Worm (Caenorhabditis elegans) whole organism, mixed stage, embryonic: ENCODE measurements around the gene R13A5.7.
A peak's percentile ranks its signal among the peaks of the same experiment; 100 is the strongest.

Source experiments
- M03D4.4 ChIP-seq: sonication (generic microtip); optimal IDR thresholded peaks from 2 replicates; lab custom pipeline; 2017; ENCODE audit warnings: mild to moderate bottlenecking, missing genetic modification characterization, missing compliant biosample characterization
- ceh-39 ChIP-seq: fragments of 150-350 bp; optimal IDR thresholded peaks from 2 replicates; lab custom pipeline; 2014; ENCODE audit warnings: missing biosample characterization, missing genetic modification characterization
- ceh-83 ChIP-seq: fragments of 200-800 bp; sonication (Bioruptor generic); optimal IDR thresholded peaks from 2 replicates; lab custom pipeline; 2018; ENCODE audit warnings: mild to moderate bottlenecking, missing genetic modification characterization, missing compliant biosample characterization
- ces-1 ChIP-seq: fragments of 150-350 bp; optimal IDR thresholded peaks from 2 replicates; lab custom pipeline; 2014; ENCODE audit warnings: missing biosample characterization, missing genetic modification reagents, missing genetic modification characterization
- cnd-1 ChIP-seq: fragments of 200-800 bp; sonication (Bioruptor generic); optimal IDR thresholded peaks from 2 replicates; lab custom pipeline; 2018; ENCODE audit warnings: mild to moderate bottlenecking, missing genetic modification characterization, missing compliant biosample characterization
- drap-1 ChIP-seq: fragments of 200-800 bp; sonication (Bioruptor generic); optimal IDR thresholded peaks from 3 replicates; lab custom pipeline; 2018; ENCODE audit warnings: mild to moderate bottlenecking, missing genetic modification characterization, missing compliant biosample characterization
- elt-1 ChIP-seq: sonication (generic microtip); optimal IDR thresholded peaks from 2 replicates; lab custom pipeline; 2017; ENCODE audit warnings: missing genetic modification characterization, mild to moderate bottlenecking, missing compliant biosample characterization, antibody characterized with exemption, moderate library complexity, borderline replicate concordance; ENCODE audit not compliant: insufficient read depth
- elt-3 ChIP-seq: fragments of 150-350 bp; optimal IDR thresholded peaks from 2 replicates; lab custom pipeline; 2014; ENCODE audit warnings: missing biosample characterization, missing genetic modification characterization
- flh-1 ChIP-seq: fragments of 200-800 bp; sonication (Bioruptor generic); optimal IDR thresholded peaks from 2 replicates; lab custom pipeline; 2018; ENCODE audit warnings: mild to moderate bottlenecking, missing genetic modification characterization, moderate library complexity, missing compliant biosample characterization
- ham-2 ChIP-seq: fragments of 200-800 bp; sonication (Bioruptor generic); optimal IDR thresholded peaks from 2 replicates; lab custom pipeline; 2018; ENCODE audit warnings: mild to moderate bottlenecking, missing genetic modification characterization, missing compliant biosample characterization
- hlh-1 ChIP-seq: fragments of 150-350 bp; optimal IDR thresholded peaks from 2 replicates; lab custom pipeline; 2014; ENCODE audit warnings: missing biosample characterization, missing genetic modification reagents, missing genetic modification characterization
- lin-13 ChIP-seq: fragments of 150-350 bp; optimal IDR thresholded peaks from 2 replicates; lab custom pipeline; 2014; ENCODE audit warnings: missing biosample characterization, missing genetic modification characterization
- lin-32 ChIP-seq: fragments of 200-800 bp; sonication (Bioruptor generic); optimal IDR thresholded peaks from 2 replicates; lab custom pipeline; 2018; ENCODE audit warnings: mild to moderate bottlenecking, missing genetic modification characterization, missing compliant biosample characterization
- lsy-2 ChIP-seq: fragments of 150-350 bp; optimal IDR thresholded peaks from 2 replicates; lab custom pipeline; 2014; ENCODE audit warnings: missing biosample characterization, missing genetic modification characterization
- mab-5 ChIP-seq: fragments of 150-350 bp; optimal IDR thresholded peaks from 2 replicates; lab custom pipeline; 2014; ENCODE audit warnings: missing biosample characterization, missing genetic modification characterization
- mep-1 ChIP-seq: fragments of 150-350 bp; optimal IDR thresholded peaks from 2 replicates; lab custom pipeline; 2017; ENCODE audit warnings: missing biosample characterization, missing genetic modification reagents, missing genetic modification characterization, inconsistent platforms
- mls-2 ChIP-seq: sonication (generic microtip); optimal IDR thresholded peaks from 2 replicates; lab custom pipeline; 2016; ENCODE audit warnings: mild to moderate bottlenecking, missing genetic modification characterization, moderate library complexity, missing compliant biosample characterization
- nhr-12 ChIP-seq: fragments of 150-350 bp; optimal IDR thresholded peaks from 2 replicates; lab custom pipeline; 2014; ENCODE audit warnings: missing biosample characterization, missing genetic modification characterization
- nhr-2 ChIP-seq: fragments of 150-350 bp; optimal IDR thresholded peaks from 2 replicates; lab custom pipeline; 2014; ENCODE audit warnings: missing biosample characterization, missing genetic modification characterization
- nhr-237 ChIP-seq: fragments of 150-350 bp; optimal IDR thresholded peaks from 2 replicates; lab custom pipeline; 2014; ENCODE audit warnings: missing biosample characterization, missing genetic modification characterization
- nhr-28 ChIP-seq: fragments of 150-350 bp; optimal IDR thresholded peaks from 2 replicates; lab custom pipeline; 2014; ENCODE audit warnings: missing biosample characterization, missing genetic modification characterization
- pha-4 ChIP-seq: fragments of 150-350 bp; optimal IDR thresholded peaks from 2 replicates; lab custom pipeline; 2018; ENCODE audit warnings: missing biosample characterization, missing genetic modification reagents, missing genetic modification characterization
- sem-2 ChIP-seq: fragments of 200-800 bp; sonication (Bioruptor generic); optimal IDR thresholded peaks from 2 replicates; lab custom pipeline; 2018; ENCODE audit warnings: mild to moderate bottlenecking, missing genetic modification characterization, missing compliant biosample characterization
- snpc-4 ChIP-seq: fragments of 150-350 bp; optimal IDR thresholded peaks from 2 replicates; lab custom pipeline; 2014; ENCODE audit warnings: missing biosample characterization, missing genetic modification characterization
- sptf-1 ChIP-seq: sonication (generic microtip); optimal IDR thresholded peaks from 2 replicates; lab custom pipeline; 2017; ENCODE audit warnings: mild to moderate bottlenecking, missing genetic modification characterization, moderate library complexity, missing compliant biosample characterization
- unc-120 ChIP-seq: sonication (generic microtip); optimal IDR thresholded peaks from 2 replicates; lab custom pipeline; 2017; ENCODE audit warnings: missing genetic modification characterization, missing compliant biosample characterization; ENCODE audit not compliant: poor library complexity, severe bottlenecking
- unc-39 ChIP-seq: fragments of 150-350 bp; optimal IDR thresholded peaks from 2 replicates; lab custom pipeline; 2014; ENCODE audit warnings: missing biosample characterization, missing genetic modification characterization
- unc-62 ChIP-seq: fragments of 150-350 bp; optimal IDR thresholded peaks from 2 replicates; lab custom pipeline; 2014; ENCODE audit warnings: missing biosample characterization, missing genetic modification reagents, missing genetic modification characterization
- zip-8 ChIP-seq: fragments of 150-350 bp; optimal IDR thresholded peaks from 2 replicates; lab custom pipeline; 2014; ENCODE audit warnings: missing biosample characterization, missing genetic modification characterization
- ztf-11 ChIP-seq: fragments of 150-350 bp; optimal IDR thresholded peaks from 2 replicates; lab custom pipeline; 2014; ENCODE audit warnings: missing biosample characterization, missing genetic modification characterization

R13A5.7 gene

DNA sequence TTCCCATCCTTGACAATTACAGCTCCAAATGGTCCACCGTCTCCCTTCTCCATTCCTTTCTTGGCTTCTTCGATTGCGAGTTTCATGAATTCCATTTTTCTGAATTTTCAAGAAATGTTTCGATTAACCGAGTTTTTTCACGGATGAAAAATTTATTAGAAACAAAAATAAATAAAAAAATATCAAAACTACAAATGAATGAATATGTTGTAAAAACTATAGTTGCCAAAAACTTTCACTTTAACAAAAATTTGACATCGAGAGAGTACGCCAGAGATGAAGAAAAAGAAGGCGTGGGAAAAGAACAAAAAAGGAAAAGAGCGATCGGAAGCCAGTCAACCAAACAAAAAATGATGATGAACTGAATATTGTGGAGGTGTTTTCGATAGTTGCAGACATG, 13.0 kb upstream of the R13A5.7 start, which contains the start of gene R13A5.10:
Gene R13A5.10, minus strand, starts transcription at position 101 of the 400 bp plus-strand sequence.
- TF ChIP-seq nhr-2 (tag; lab: Kevin White, UChicago): no peak
- no peak for TF ChIP-seq lin-13 (tag; lab: Kevin White, UChicago)
- TF ChIP-seq sem-2 (GFP tag; lab: Kevin White, UChicago): no peak
- TF ChIP-seq mls-2 (tag; lab: Kevin White, UChicago): no peak
- no peak for TF ChIP-seq cnd-1
- TF ChIP-seq unc-120: no peak

DNA sequence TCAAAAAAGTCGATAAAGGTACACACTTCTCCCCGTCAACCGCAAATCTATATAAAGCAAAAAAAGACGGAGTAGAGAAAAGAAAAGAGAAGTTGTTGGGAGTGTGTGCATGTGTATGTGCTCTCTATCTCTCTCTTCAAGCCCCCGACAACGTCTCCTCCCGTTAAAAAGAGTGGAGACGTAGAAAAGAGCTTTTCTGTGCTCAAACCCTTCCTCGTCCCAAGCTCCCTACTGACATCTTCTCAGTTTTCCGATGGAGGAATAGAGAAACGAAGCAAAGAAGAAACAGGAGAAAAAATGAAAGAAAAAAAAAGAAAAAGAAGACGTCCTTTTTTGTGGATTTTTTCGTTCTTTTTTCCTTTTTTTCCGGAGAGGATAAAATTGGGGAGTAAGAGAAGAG, 10.7 kb upstream of the R13A5.7 start:
- TF ChIP-seq snpc-4 (tag; lab: Kevin White, UChicago): no peak
- TF ChIP-seq drap-1 (GFP tag; lab: Kevin White, UChicago): no peak
- TF ChIP-seq ces-1 (GFP tag; lab: Kevin White, UChicago): peak; percentile 30
- TF ChIP-seq unc-39: no peak
- no peak for TF ChIP-seq ceh-39 (tag; lab: Kevin White, UChicago)
- no peak for TF ChIP-seq lin-13 (tag; lab: Kevin White, UChicago)
- TF ChIP-seq zip-8: no peak
- TF ChIP-seq lsy-2 (tag; lab: Kevin White, UChicago): no peak

DNA sequence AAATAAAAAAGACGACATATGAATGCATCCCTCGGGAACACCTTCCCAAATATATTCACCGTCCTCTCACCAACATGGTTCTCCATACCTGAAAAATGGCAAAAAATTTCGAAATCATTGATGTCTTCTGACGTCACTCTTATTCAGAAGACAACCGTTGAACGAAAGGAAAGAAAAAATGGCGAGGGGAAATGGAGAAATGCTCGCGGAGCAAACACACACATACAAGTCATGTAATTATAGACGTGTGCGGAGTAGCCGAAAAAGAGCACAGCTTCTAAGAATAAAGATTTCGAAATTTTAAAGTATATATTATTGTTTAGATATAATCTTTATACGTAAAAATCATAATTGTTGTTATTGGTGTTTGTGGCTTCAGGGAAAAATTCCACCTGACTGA, 9.4 kb upstream of the R13A5.7 start, which contains the start of gene mfsd-6:
Gene mfsd-6, minus strand, starts transcription at position 88 of the 400 bp plus-strand sequence.
- TF ChIP-seq lin-13 (tag; lab: Kevin White, UChicago) (no peak), unc-120 (no peak), mab-5 (tag; lab: Kevin White, UChicago) (no peak), cnd-1 (no peak), zip-8 (no peak)
- TF ChIP-seq, all 35 proteins: peak for 0

DNA sequence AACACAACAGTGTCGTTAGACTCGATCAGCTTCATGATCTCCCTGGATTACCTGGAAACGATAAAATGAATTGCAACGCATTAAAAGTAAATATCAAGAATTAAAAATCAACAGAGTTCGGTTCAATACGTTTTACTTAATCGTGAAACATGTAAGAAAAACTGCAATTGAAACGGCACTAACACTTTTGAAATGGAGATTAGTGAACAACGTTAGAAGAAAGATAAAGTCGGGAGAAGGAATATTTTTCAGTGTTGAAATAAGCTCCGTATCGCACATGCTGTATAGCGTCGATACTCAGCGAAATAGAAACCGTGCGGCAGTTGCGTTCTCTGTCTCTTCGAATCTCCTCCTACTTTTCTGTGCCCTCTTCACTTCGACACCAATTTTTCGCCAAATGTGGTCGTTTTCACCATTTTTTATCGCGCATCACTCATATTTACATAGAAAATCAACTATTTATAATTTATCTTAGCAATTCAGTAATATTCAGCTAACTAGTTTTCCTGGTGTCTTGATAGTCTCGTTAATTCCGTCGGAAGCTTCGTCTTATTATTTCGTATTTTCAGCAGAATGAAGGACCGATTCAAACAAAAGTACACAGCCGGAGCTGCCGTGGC, 3.0 kb upstream of the R13A5.7 start, which contains the start of the genes rpl-9 and lpd-7:
Gene rpl-9, minus strand, starts transcription at position 51 of the 620 bp plus-strand sequence.
Gene lpd-7, plus strand, starts transcription at position 570 of the 620 bp plus-strand sequence.
- peak; percentile 2 for TF ChIP-seq lin-32 (GFP tag; lab: Kevin White, UChicago)
- TF ChIP-seq mls-2 (tag; lab: Kevin White, UChicago): no peak
- TF ChIP-seq ztf-11 (tag; lab: Kevin White, UChicago): no peak
- no peak for TF ChIP-seq unc-39
- TF ChIP-seq lin-13 (tag; lab: Kevin White, UChicago): peak; percentile 72
- peak; percentile 49 for TF ChIP-seq ces-1 (GFP tag; lab: Kevin White, UChicago)
- peak; percentile 72 for TF ChIP-seq nhr-237 (tag; lab: Kevin White, UChicago)
- peak; percentile 84 for TF ChIP-seq lsy-2 (tag; lab: Kevin White, UChicago)
- peak; percentile 75 for TF ChIP-seq hlh-1 (tag; lab: Kevin White, UChicago)
- TF ChIP-seq ham-2 (GFP tag; lab: Kevin White, UChicago): peak; percentile 28
- no peak for TF ChIP-seq ceh-83 (GFP tag; lab: Kevin White, UChicago)
- TF ChIP-seq mab-5 (tag; lab: Kevin White, UChicago): peak; percentile 21
- peak; percentile 63 for TF ChIP-seq unc-62
- TF ChIP-seq pha-4 (tag; lab: Kevin White, UChicago): peak; percentile 75
- TF ChIP-seq unc-120: peak; percentile 61
- TF ChIP-seq drap-1 (GFP tag; lab: Kevin White, UChicago): no peak
- TF ChIP-seq ceh-39 (tag; lab: Kevin White, UChicago): peak; percentile 33
- peak; percentile 95 for TF ChIP-seq mep-1 (tag; lab: Kevin White, UChicago)
- TF ChIP-seq sptf-1 (tag; lab: Kevin White, UChicago): peak; percentile 32
- TF ChIP-seq flh-1 (GFP tag; lab: Kevin White, UChicago): no peak
- peak; percentile 18 for TF ChIP-seq elt-3
- no peak for TF ChIP-seq zip-8

DNA sequence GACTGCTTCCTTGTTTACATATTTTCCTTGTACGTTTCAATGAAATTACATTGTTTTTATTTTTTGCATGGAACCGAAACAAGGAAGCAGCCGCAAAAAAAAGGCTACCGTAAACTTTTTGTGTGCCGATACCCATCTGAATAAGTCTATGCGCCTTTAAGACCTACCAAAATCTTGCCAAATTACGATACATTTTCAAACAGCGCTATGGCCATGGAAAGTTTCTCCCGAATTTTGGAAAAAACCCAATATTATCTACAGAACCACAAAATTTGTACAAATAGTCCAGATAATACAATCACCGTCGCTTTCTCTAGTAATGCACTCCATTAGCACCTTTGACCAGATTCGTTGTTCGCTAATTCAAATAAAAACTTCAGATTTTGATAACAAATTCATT, 1.8 kb upstream of the R13A5.7 start:
- no peak for TF ChIP-seq nhr-237 (tag; lab: Kevin White, UChicago)
- TF ChIP-seq sem-2 (GFP tag; lab: Kevin White, UChicago): no peak
- no peak for TF ChIP-seq lin-13 (tag; lab: Kevin White, UChicago)
- TF ChIP-seq nhr-12 (tag; lab: Kevin White, UChicago): no peak
- no peak for TF ChIP-seq elt-1 (tag; lab: Kevin White, UChicago)
- TF ChIP-seq unc-39: no peak
- TF ChIP-seq nhr-28: no peak
- no peak for TF ChIP-seq hlh-1 (tag; lab: Kevin White, UChicago)
- TF ChIP-seq unc-62: no peak
- TF ChIP-seq M03D4.4 (tag; lab: Kevin White, UChicago): no peak
- TF ChIP-seq pha-4 (tag; lab: Kevin White, UChicago): no peak
- TF ChIP-seq sptf-1 (tag; lab: Kevin White, UChicago): no peak
- TF ChIP-seq ceh-83 (GFP tag; lab: Kevin White, UChicago): no peak
